Worm (Caenorhabditis elegans) whole organism, L2 larva: ENCODE measurements around the gene Y54G2A.11.

Source experiments
- ama-1 ChIP-seq: fragments of 150-350 bp; optimal IDR thresholded peaks from 2 replicates; lab custom pipeline; 2018; ENCODE audit warnings: inconsistent platforms
- elt-3 ChIP-seq: sonication (generic microtip); optimal IDR thresholded peaks from 2 replicates; lab custom pipeline; 2017; ENCODE audit warnings: missing biosample characterization, missing genetic modification characterization
- gmeb-1 ChIP-seq: fragments of 150-350 bp; optimal IDR thresholded peaks from 2 replicates; lab custom pipeline; 2014; ENCODE audit warnings: missing biosample characterization, missing genetic modification characterization
- lin-39 ChIP-seq: fragments of 150-350 bp; optimal IDR thresholded peaks from 2 replicates; lab custom pipeline; 2014; ENCODE audit warnings: missing biosample characterization, missing genetic modification reagents, missing genetic modification characterization
- nhr-11 ChIP-seq: fragments of 150-350 bp; optimal IDR thresholded peaks from 2 replicates; lab custom pipeline; 2014; ENCODE audit warnings: missing biosample characterization, missing genetic modification characterization
- nhr-237 ChIP-seq: fragments of 150-350 bp; optimal IDR thresholded peaks from 2 replicates; lab custom pipeline; 2014; ENCODE audit warnings: missing biosample characterization, missing genetic modification characterization
- nhr-77 ChIP-seq: fragments of 150-350 bp; optimal IDR thresholded peaks from 2 replicates; lab custom pipeline; 2014; ENCODE audit warnings: missing biosample characterization, missing genetic modification characterization
- sem-4 ChIP-seq: fragments of 150-350 bp; optimal IDR thresholded peaks from 2 replicates; lab custom pipeline; 2014; ENCODE audit warnings: missing biosample characterization, missing genetic modification reagents, missing genetic modification characterization
- snpc-4 ChIP-seq: fragments of 150-350 bp; optimal IDR thresholded peaks from 2 replicates; lab custom pipeline; 2014; ENCODE audit warnings: missing biosample characterization, missing genetic modification characterization
- unc-62 ChIP-seq: fragments of 150-350 bp; optimal IDR thresholded peaks from 2 replicates; lab custom pipeline; 2014; ENCODE audit warnings: missing biosample characterization, missing genetic modification reagents, missing genetic modification characterization
- ztf-11 ChIP-seq: sonication (generic microtip); optimal IDR thresholded peaks from 2 replicates; lab custom pipeline; 2017; ENCODE audit warnings: missing biosample characterization, missing genetic modification characterization
- ztf-4 ChIP-seq: fragments of 150-350 bp; optimal IDR thresholded peaks from 2 replicates; lab custom pipeline; 2014; ENCODE audit warnings: missing biosample characterization, missing genetic modification characterization

- no peak for TF ChIP-seq nhr-11 (tag; lab: Kevin White, UChicago)
- TF ChIP-seq snpc-4 = no peak
- TF ChIP-seq elt-3 (tag; lab: Kevin White, UChicago) = no peak
- no peak for TF ChIP-seq ama-1 (lab: Kevin White, UChicago)
- TF ChIP-seq nhr-237 (tag; lab: Kevin White, UChicago) = no peak
- no peak for TF ChIP-seq gmeb-1
- TF ChIP-seq lin-39 (tag; lab: Kevin White, UChicago) = no peak
- no peak for TF ChIP-seq unc-62 (GFP tag; lab: Kevin White, UChicago)
- no peak for TF ChIP-seq sem-4 (tag; lab: Kevin White, UChicago)
- TF ChIP-seq nhr-77 (tag; lab: Kevin White, UChicago) = no peak
- no peak for TF ChIP-seq ztf-4 (tag; lab: Kevin White, UChicago)
- TF ChIP-seq ztf-11 (tag; lab: Kevin White, UChicago) = no peak
These were observed 27.8 kb upstream of the Y54G2A.11 start, which contains the start of gene Y54G2A.10 for ce11 chrIV:2799389-2799788.
